Fruit fly (Drosophila melanogaster) whole organism, embryonic: ENCODE measurements around the gene CG13360.

Experiments
- B-H2 ChIP-seq: fragments of 200-800 bp; sonication (Bioruptor generic); optimal IDR thresholded peaks from 2 replicates; lab custom pipeline; 2018; ENCODE audit warnings: missing biosample characterization, mild to moderate bottlenecking, missing genetic modification characterization
- CG10979 ChIP-seq: fragments of 200-800 bp; sonication (Bioruptor generic); optimal IDR thresholded peaks from 2 replicates; lab custom pipeline; 2018; ENCODE audit warnings: missing biosample characterization, mild to moderate bottlenecking, missing genetic modification characterization, moderate library complexity
- CG12071 ChIP-seq: fragments of 200-800 bp; sonication (Bioruptor generic); optimal IDR thresholded peaks from 3 replicates; lab custom pipeline; 2018; ENCODE audit warnings: missing biosample characterization, mild to moderate bottlenecking, missing genetic modification characterization
- CG12236 ChIP-seq: fragments of 200-800 bp; sonication (Bioruptor generic); optimal IDR thresholded peaks from 2 replicates; lab custom pipeline; 2016; ENCODE audit warnings: missing biosample characterization, missing genetic modification characterization
- CG15514 ChIP-seq: fragments of 200-800 bp; sonication (Bioruptor generic); optimal IDR thresholded peaks from 3 replicates; lab custom pipeline; 2017; ENCODE audit warnings: missing biosample characterization, missing genetic modification characterization, mild to moderate bottlenecking, moderate library complexity, missing genetic modification reagents
- CG16813 ChIP-seq: fragments of 200-800 bp; sonication (Bioruptor generic); IDR thresholded peaks from 3 replicates; pipeline ENCODE4 v1.3.6; 2022; ENCODE audit warnings: missing biosample characterization, missing genetic modification characterization; ENCODE audit not compliant: partially characterized antibody
- CG17829 ChIP-seq: fragments of 200-800 bp; optimal IDR thresholded peaks from 2 replicates; lab custom pipeline; 2019; ENCODE audit warnings: missing biosample characterization, mild to moderate bottlenecking, missing genetic modification characterization, moderate library complexity
- CG2199 ChIP-seq: fragments of 200-800 bp; sonication (Bioruptor generic); IDR thresholded peaks from 3 replicates; pipeline ENCODE4 v1.3.6; 2022; ENCODE audit warnings: missing biosample characterization, missing genetic modification characterization
- CG2712 ChIP-seq: fragments of 200-800 bp; optimal IDR thresholded peaks from 3 replicates; lab custom pipeline; 2019; ENCODE audit warnings: missing biosample characterization, mild to moderate bottlenecking, missing genetic modification characterization, moderate library complexity
- CG31388 ChIP-seq: fragments of 200-800 bp; sonication (Bioruptor generic); optimal IDR thresholded peaks from 2 replicates; lab custom pipeline; 2016; ENCODE audit warnings: missing biosample characterization, missing genetic modification characterization
- CG33557 ChIP-seq: fragments of 200-800 bp; sonication (Bioruptor generic); optimal IDR thresholded peaks from 2 replicates; lab custom pipeline; 2019; ENCODE audit warnings: missing biosample characterization, mild to moderate bottlenecking, missing genetic modification characterization, moderate library complexity
- CG3407 ChIP-seq: fragments of 200-800 bp; sonication (Bioruptor generic); optimal IDR thresholded peaks from 2 replicates; lab custom pipeline; 2018; ENCODE audit warnings: missing biosample characterization, mild to moderate bottlenecking, missing genetic modification characterization
- CG34224 ChIP-seq: fragments of 200-800 bp; sonication (Bioruptor generic); IDR thresholded peaks from 3 replicates; pipeline ENCODE4 v1.3.6; 2022; ENCODE audit warnings: missing biosample characterization, missing genetic modification characterization; ENCODE audit not compliant: partially characterized antibody
- CG7786 ChIP-seq: fragments of 200-800 bp; sonication (Bioruptor generic); optimal IDR thresholded peaks from 2 replicates; lab custom pipeline; 2016; ENCODE audit warnings: missing biosample characterization, missing genetic modification characterization
- CHES-1-like ChIP-seq: fragments of 200-800 bp; sonication (Bioruptor generic); optimal IDR thresholded peaks from 2 replicates; lab custom pipeline; 2016; ENCODE audit warnings: missing biosample characterization, missing genetic modification characterization
- CTCF ChIP-seq: fragments of 200-800 bp; sonication (Bioruptor generic); optimal IDR thresholded peaks from 2 replicates; lab custom pipeline; 2017; ENCODE audit warnings: missing biosample characterization, mild to moderate bottlenecking, missing genetic modification characterization, moderate library complexity
- CoRest ChIP-seq: fragments of 200-800 bp; sonication (Bioruptor generic); optimal IDR thresholded peaks from 3 replicates; lab custom pipeline; 2018; ENCODE audit warnings: missing biosample characterization, mild to moderate bottlenecking, missing genetic modification characterization, moderate library complexity
- CrebB ChIP-seq: fragments of 200-800 bp; sonication (Bioruptor generic); optimal IDR thresholded peaks from 3 replicates; lab custom pipeline; 2018; ENCODE audit warnings: missing biosample characterization, mild to moderate bottlenecking, missing genetic modification characterization
- Dad ChIP-seq: fragments of 200-800 bp; sonication (Bioruptor generic); optimal IDR thresholded peaks from 3 replicates; lab custom pipeline; 2016; ENCODE audit warnings: missing biosample characterization, missing genetic modification characterization
- Doc2 ChIP-seq: fragments of 200-800 bp; sonication (Bioruptor generic); IDR thresholded peaks from 2 replicates; pipeline ENCODE4 v1.3.6; 2022; ENCODE audit warnings: missing biosample characterization, missing genetic modification characterization
- Dref ChIP-seq: fragments of 200-800 bp; sonication (Bioruptor generic); IDR thresholded peaks from 2 replicates; pipeline ENCODE4 v1.3.6; 2022; ENCODE audit warnings: missing biosample characterization, missing genetic modification characterization
- Hr78 ChIP-seq, 2 experiments: fragments of 200-800 bp in 1 of 2; fragments of >200 bp in 1 of 2; sonication (Bioruptor generic) in 1 of 2; optimal IDR thresholded peaks; 2 replicates each; lab custom pipeline; 2017 to 2019; ENCODE audit warnings: missing biosample characterization in 2 of 2, missing genetic modification characterization in 2 of 2, mild to moderate bottlenecking in 1 of 2, moderate library complexity in 1 of 2
- Jarid2 ChIP-seq: fragments of 200-800 bp; sonication (Bioruptor generic); optimal IDR thresholded peaks from 3 replicates; lab custom pipeline; 2017; ENCODE audit warnings: mild to moderate bottlenecking, missing biosample characterization, missing genetic modification reagents, missing genetic modification characterization
- Lpt ChIP-seq: fragments of >200 bp; optimal IDR thresholded peaks from 2 replicates; lab custom pipeline; 2018; ENCODE audit warnings: missing biosample characterization, missing genetic modification characterization
- Oli ChIP-seq: fragments of 200-800 bp; sonication (Bioruptor generic); optimal IDR thresholded peaks from 2 replicates; lab custom pipeline; 2018; ENCODE audit warnings: missing biosample characterization, mild to moderate bottlenecking, missing genetic modification characterization, moderate library complexity
- Poxn ChIP-seq: fragments of 200-800 bp; sonication (Bioruptor generic); IDR thresholded peaks from 2 replicates; pipeline ENCODE4 v1.3.6; 2022; ENCODE audit warnings: missing biosample characterization, missing genetic modification characterization
- Stat92E ChIP-seq, 3 experiments: fragments of >200 bp in 2 of 3; fragments of 200-800 bp in 1 of 3; sonication (Bioruptor generic) in 1 of 3; optimal IDR thresholded peaks; 2 replicates each; lab custom pipeline; 2017 to 2019; ENCODE audit warnings: missing biosample characterization in 3 of 3, missing genetic modification characterization in 3 of 3, mild to moderate bottlenecking in 1 of 3, moderate library complexity in 1 of 3
- ato ChIP-seq: fragments of 200-800 bp; sonication (Bioruptor generic); IDR thresholded peaks from 2 replicates; pipeline ENCODE4 v1.3.6; 2022; ENCODE audit warnings: missing biosample characterization, missing genetic modification characterization; ENCODE audit not compliant: partially characterized antibody
- bowl ChIP-seq: fragments of 200-800 bp; sonication (Bioruptor generic); IDR thresholded peaks from 2 replicates; pipeline ENCODE4 v1.3.6; 2022; ENCODE audit warnings: missing biosample characterization, missing genetic modification characterization
- bsh ChIP-seq, 2 experiments: fragments of 200-800 bp; sonication (Bioruptor generic); optimal IDR thresholded peaks; 2 replicates each; lab custom pipeline; 2017 to 2018; ENCODE audit warnings: mild to moderate bottlenecking in 2 of 2, missing biosample characterization in 2 of 2, missing genetic modification characterization in 2 of 2, moderate library complexity in 1 of 2
- corto ChIP-seq: fragments of 200-800 bp; sonication (Bioruptor generic); optimal IDR thresholded peaks from 2 replicates; lab custom pipeline; 2016; ENCODE audit warnings: missing biosample characterization, mild to moderate bottlenecking, missing genetic modification characterization, moderate library complexity
- dpn ChIP-seq, 2 experiments: fragments of 200-800 bp; sonication (Bioruptor generic); optimal IDR thresholded peaks; 3 replicates each; lab custom pipeline; 2016; ENCODE audit warnings: missing biosample characterization in 2 of 2, missing genetic modification characterization in 2 of 2
- fd102C ChIP-seq: fragments of 200-800 bp; sonication (Bioruptor generic); optimal IDR thresholded peaks from 2 replicates; lab custom pipeline; 2018; ENCODE audit warnings: missing biosample characterization, mild to moderate bottlenecking, missing genetic modification characterization, moderate library complexity
- hbn ChIP-seq: fragments of 200-800 bp; sonication (Bioruptor generic); IDR thresholded peaks from 2 replicates; pipeline ENCODE4 v1.3.6; 2022; ENCODE audit warnings: missing biosample characterization, missing genetic modification characterization; ENCODE audit not compliant: partially characterized antibody
- ind ChIP-seq: fragments of 200-800 bp; sonication (Bioruptor generic); optimal IDR thresholded peaks from 3 replicates; lab custom pipeline; 2016; ENCODE audit warnings: missing biosample characterization, missing genetic modification characterization
- insv ChIP-seq, 2 experiments: fragments of 200-800 bp; sonication (Bioruptor generic); optimal IDR thresholded peaks; 3 replicates each; lab custom pipeline; 2016 to 2018; ENCODE audit warnings: missing biosample characterization in 2 of 2, missing genetic modification characterization in 2 of 2
- inv ChIP-seq: fragments of 200-800 bp; sonication (Bioruptor generic); IDR thresholded peaks from 2 replicates; pipeline ENCODE4 v1.3.6; 2022; ENCODE audit warnings: missing biosample characterization, missing genetic modification characterization; ENCODE audit not compliant: partially characterized antibody
- kah ChIP-seq: fragments of 200-800 bp; sonication (Bioruptor generic); optimal IDR thresholded peaks from 2 replicates; lab custom pipeline; 2018; ENCODE audit warnings: missing biosample characterization, mild to moderate bottlenecking, missing genetic modification characterization
- kni ChIP-seq: fragments of 200-800 bp; sonication (Bioruptor generic); optimal IDR thresholded peaks from 3 replicates; lab custom pipeline; 2017; ENCODE audit warnings: mild to moderate bottlenecking, missing biosample characterization, missing genetic modification reagents, missing genetic modification characterization
- lab ChIP-seq: fragments of 200-800 bp; sonication (Bioruptor generic); optimal IDR thresholded peaks from 3 replicates; lab custom pipeline; 2017; ENCODE audit warnings: missing biosample characterization, missing genetic modification characterization, mild to moderate bottlenecking, moderate library complexity, missing genetic modification reagents
- lbe ChIP-seq: fragments of 200-800 bp; sonication (Bioruptor generic); optimal IDR thresholded peaks from 2 replicates; lab custom pipeline; 2016; ENCODE audit warnings: missing biosample characterization, mild to moderate bottlenecking, missing genetic modification characterization
- pb ChIP-seq: fragments of 200-800 bp; sonication (Bioruptor generic); optimal IDR thresholded peaks from 3 replicates; lab custom pipeline; 2016; ENCODE audit warnings: missing biosample characterization, missing genetic modification characterization
- peb ChIP-seq: fragments of 200-800 bp; sonication (Bioruptor generic); IDR thresholded peaks from 2 replicates; pipeline ENCODE4 v1.3.6; 2022; ENCODE audit warnings: missing biosample characterization, missing genetic modification characterization
- psq ChIP-seq: fragments of 200-800 bp; sonication (Bioruptor generic); optimal IDR thresholded peaks from 2 replicates; lab custom pipeline; 2017; ENCODE audit warnings: missing biosample characterization, missing genetic modification characterization
- row ChIP-seq: fragments of 200-800 bp; sonication (Bioruptor generic); IDR thresholded peaks from 3 replicates; pipeline ENCODE4 v1.3.6; 2022; ENCODE audit warnings: missing biosample characterization, missing genetic modification characterization
- so ChIP-seq: fragments of 200-800 bp; sonication (Bioruptor generic); IDR thresholded peaks from 3 replicates; pipeline ENCODE4 v1.3.6; 2022; ENCODE audit warnings: missing biosample characterization, missing genetic modification characterization
- trem ChIP-seq: fragments of 200-800 bp; optimal IDR thresholded peaks from 3 replicates; lab custom pipeline; 2019; ENCODE audit warnings: missing biosample characterization, mild to moderate bottlenecking, missing genetic modification characterization, moderate library complexity
- tx ChIP-seq: fragments of 200-800 bp; sonication (Bioruptor generic); optimal IDR thresholded peaks from 2 replicates; lab custom pipeline; 2016; ENCODE audit warnings: missing biosample characterization, missing genetic modification characterization
- vfl ChIP-seq: fragments of 200-800 bp; sonication (Bioruptor generic); optimal IDR thresholded peaks from 2 replicates; lab custom pipeline; 2016; ENCODE audit warnings: missing biosample characterization, missing genetic modification characterization

CG13360 gene

DNA sequence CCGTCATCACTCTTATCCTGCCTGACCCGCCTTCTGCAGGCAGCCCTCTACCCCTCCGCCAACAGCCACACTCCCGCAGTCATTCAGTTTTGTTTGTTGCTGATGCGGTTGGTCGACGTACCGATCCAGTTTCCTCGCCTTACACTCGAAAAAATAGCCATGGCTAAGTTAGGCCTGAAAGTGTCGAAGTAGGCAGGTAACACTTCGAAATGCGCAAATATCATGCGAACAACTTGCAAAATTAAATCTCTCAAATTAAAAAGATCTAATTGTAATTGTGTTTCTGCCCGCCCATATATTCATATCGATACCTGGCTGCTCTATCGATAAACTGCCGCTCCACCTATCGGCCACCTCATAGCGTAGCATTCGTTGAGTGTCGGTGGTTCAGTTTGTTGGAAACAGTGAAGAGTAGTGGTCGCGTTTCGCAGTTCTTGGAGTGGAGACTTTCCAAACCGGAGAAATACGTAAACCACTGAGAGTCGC lies 20.2 kb downstream of the CG13360 start, which contains the start of gene fz3 (continued):
- TF ChIP-seq CG15514 (GFP tag; lab: Kevin White, UChicago) (peak; percentile 71), tx (GFP tag; lab: Kevin White, UChicago) (no peak), vfl (GFP tag; lab: Kevin White, UChicago) (no peak), kni (GFP tag; lab: Kevin White, UChicago) (peak; percentile 36), CG34224 (GFP tag; lab: Robert Waterston, UW) (peak; percentile 90), ato (GFP tag; lab: Robert Waterston, UW) (peak; percentile 80), Oli (tag; lab: Kevin White, UChicago) (no peak), CG2199 (GFP tag; lab: Robert Waterston, UW) (peak; percentile 66; the same call in 2 of the 3 replicates), Doc2 (no peak), CTCF (GFP tag; lab: Kevin White, UChicago) (peak; percentile 88), Hr78 (GFP tag; optimal IDR thresholded peaks at IDR 0.05; lab: Kevin White, UChicago) (no peak), CG17829 (tag; lab: Kevin White, UChicago) (peak; percentile 44), hbn (peak; percentile 83), CG7786 (no peak), Dref (GFP tag; lab: Robert Waterston, UW) (peak; percentile 84), trem (tag; lab: Kevin White, UChicago) (peak; percentile 44), Lpt (GFP tag; lab: Kevin White, UChicago) (no peak), kah (GFP tag; lab: Kevin White, UChicago) (peak; percentile 68), peb (GFP tag; lab: Robert Waterston, UW) (0 out of 2 replicates have a peak, but pooled peaks have one; percentile 11), B-H2 (peak; percentile 32), fd102C (GFP tag; lab: Kevin White, UChicago) (no peak), lbe (peak; percentile 67), CG12236 (no peak), inv (GFP tag; lab: Robert Waterston, UW) (peak; percentile 71), dpn (GFP tag; optimal IDR thresholded peaks at IDR 0.05; lab: Kevin White, UChicago) (no peak), so (GFP tag; lab: Robert Waterston, UW) (0 out of 3 replicates have a peak, but pooled peaks have one; percentile 36), row (GFP tag; lab: Robert Waterston, UW) (peak; percentile 33; the same call in 1 of the 3 replicates), Jarid2 (GFP tag; lab: Kevin White, UChicago) (peak; percentile 91), CG10979 (peak; percentile 34), CHES-1-like (GFP tag; lab: Kevin White, UChicago) (peak; percentile 19), CoRest (tag; lab: Kevin White, UChicago) (peak; percentile 26), Stat92E (GFP tag; optimal IDR thresholded peaks at IDR 0.05; lab: Kevin White, UChicago) (peak in 1 of 3 experiments; percentile 39), bowl (GFP tag; lab: Robert Waterston, UW) (0 out of 2 replicates have a peak, but pooled peaks have one; percentile 28), CG3407 (GFP tag; lab: Kevin White, UChicago) (no peak), bsh (GFP tag; optimal IDR thresholded peaks at IDR 0.05; lab: Kevin White, UChicago) (peak in 1 of 2 experiments; percentile 53), Poxn (GFP tag; lab: Robert Waterston, UW) (no peak), ind (GFP tag; lab: Kevin White, UChicago) (no peak), CG16813 (peak; percentile 85), CG2712 (peak; percentile 52), pb (GFP tag; lab: Kevin White, UChicago) (no peak), corto (GFP tag; lab: Kevin White, UChicago) (peak; percentile 51), lab (peak; percentile 31), CG12071 (GFP tag; lab: Kevin White, UChicago) (no peak), CG31388 (no peak), insv (GFP tag; optimal IDR thresholded peaks at IDR 0.05; lab: Kevin White, UChicago) (peak in 1 of 2 experiments; percentile 16), CG33557 (GFP tag; lab: Kevin White, UChicago) (peak; percentile 29), CrebB (tag; lab: Kevin White, UChicago) (peak; percentile 26), Dad (peak; percentile 15), psq (no peak)
